Worm (Caenorhabditis elegans): Measurements from ENCODE around the gene C29E4.14.

DNA sequence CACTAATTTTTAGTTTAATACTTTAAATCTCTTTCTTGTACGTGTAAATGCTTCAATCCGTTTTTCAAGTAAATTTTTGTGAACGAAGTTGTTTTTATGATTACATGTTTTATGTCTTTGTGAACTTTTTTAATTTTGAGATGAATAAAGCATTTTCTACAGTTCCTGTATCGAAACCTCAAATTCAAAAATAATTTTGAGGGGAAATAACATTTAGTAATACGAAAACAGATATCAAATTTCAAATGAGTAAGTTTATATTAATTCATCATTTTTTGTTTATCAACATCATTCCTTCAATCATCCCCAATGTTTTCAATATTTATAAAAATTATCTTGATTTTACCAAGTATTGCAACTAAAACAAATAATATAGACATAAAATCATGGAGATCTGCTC, 17.6 kb downstream of the C29E4.14 start, which contains the start of gene C29E4.10:
- TF ChIP-seq lin-13 (GFP tag; optimal IDR thresholded peaks at IDR 0.05) (no peak), ama-1 (optimal IDR thresholded peaks at IDR 0.05) (no peak), lin-39 (tag; optimal IDR thresholded peaks at IDR 0.05) (no peak), ztf-11 (tag; optimal IDR thresholded peaks at IDR 0.05) (no peak)

All from whole organism, L2 larva.